Worm (Caenorhabditis elegans): ENCODE results near the gene C16C10.8.

DNA sequence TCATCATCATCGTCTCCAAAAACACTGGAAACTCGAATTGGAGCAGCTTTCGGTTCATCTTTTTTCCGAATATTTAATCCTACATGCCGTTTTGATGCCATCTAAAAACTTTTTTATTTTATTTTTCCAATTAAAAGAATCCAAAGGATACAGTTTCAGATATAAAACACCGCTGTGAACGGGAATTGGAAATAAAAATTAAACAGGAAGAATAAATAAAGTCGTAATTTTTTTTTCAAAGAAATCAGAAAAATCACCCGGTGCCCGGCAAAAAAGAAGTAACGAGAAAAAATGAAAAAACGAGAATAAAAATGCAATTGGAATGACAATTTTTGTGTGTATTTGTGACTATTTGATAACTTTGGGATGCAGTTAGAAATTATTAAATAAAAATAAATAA, 4.7 kb upstream of the C16C10.8 start, which contains the start of gene ccdc-55:
- TF ChIP-seq nhr-237 (tag; optimal IDR thresholded peaks at IDR 0.05) (no peak), zag-1 (tag; optimal IDR thresholded peaks at IDR 0.05) (no peak), R02D3.7 (tag; optimal IDR thresholded peaks at IDR 0.05) (no peak), nhr-11 (tag; optimal IDR thresholded peaks at IDR 0.05) (no peak), snpc-4 (tag; optimal IDR thresholded peaks at IDR 0.05) (no peak), nhr-21 (tag; optimal IDR thresholded peaks at IDR 0.05) (no peak), lin-11 (tag; optimal IDR thresholded peaks at IDR 0.05) (no peak), aly-2 (tag; optimal IDR thresholded peaks at IDR 0.05) (no peak)

Measured in whole organism, L2 larva.